Fruit fly (Drosophila melanogaster) Kc167 (cell line): ENCODE results near the gene Wdr62.

ENCODE experiments used
- Myc ChIP-seq: fragments of >200 bp; optimal IDR thresholded peaks from 2 replicates; lab custom pipeline; 2017; ENCODE audit warnings: missing external identifiers
- Sin3A ChIP-seq: fragments of >200 bp; optimal IDR thresholded peaks from 2 replicates; lab custom pipeline; 2018; ENCODE audit warnings: missing external identifiers
- h ChIP-seq: fragments of >200 bp; optimal IDR thresholded peaks from 3 replicates; lab custom pipeline; 2018; ENCODE audit warnings: missing external identifiers
- insv ChIP-seq: fragments of >200 bp; optimal IDR thresholded peaks from 3 replicates; lab custom pipeline; 2018; ENCODE audit warnings: missing external identifiers
- psq ChIP-seq: fragments of >200 bp; optimal IDR thresholded peaks from 2 replicates; lab custom pipeline; 2017; ENCODE audit warnings: missing external identifiers
- ttk ChIP-seq: sonication (Bioruptor generic); optimal IDR thresholded peaks from 2 replicates; lab custom pipeline; 2017; ENCODE audit warnings: missing external identifiers

Wdr62 gene

dm6 chr2L:1961932-1962496, 77.6 kb downstream of the Wdr62 start:
- no peak for TF ChIP-seq psq (lab: Kevin White, UChicago)
- no peak for TF ChIP-seq h
- no peak for TF ChIP-seq Myc (lab: Kevin White, UChicago)
- no peak for TF ChIP-seq Sin3A (lab: Kevin White, UChicago)
- no peak for TF ChIP-seq insv
- no peak for TF ChIP-seq ttk

dm6 chr2L:1967301-1967700, 82.9 kb downstream of the Wdr62 start:
- TF ChIP-seq h = no peak
- no peak for TF ChIP-seq Myc (lab: Kevin White, UChicago)
- TF ChIP-seq Sin3A (lab: Kevin White, UChicago) = no peak
- no peak for TF ChIP-seq ttk
- no peak for TF ChIP-seq psq (lab: Kevin White, UChicago)
- TF ChIP-seq insv = no peak

- TF ChIP-seq h (no peak), Myc (lab: Kevin White, UChicago) (no peak), ttk (no peak), psq (lab: Kevin White, UChicago) (no peak), Sin3A (lab: Kevin White, UChicago) (no peak), insv (no peak)
Measured at dm6 chr2L:1967861-1968260, 83.4 kb downstream of the Wdr62 start.

- no peak for TF ChIP-seq h
- TF ChIP-seq Sin3A (lab: Kevin White, UChicago) = no peak
- no peak for TF ChIP-seq Myc (lab: Kevin White, UChicago)
- TF ChIP-seq ttk = no peak
- TF ChIP-seq psq (lab: Kevin White, UChicago) = no peak
- no peak for TF ChIP-seq insv
Measured at dm6 chr2L:1970312-1970929, 86.0 kb downstream of the Wdr62 start, which contains the start of gene erm. Gene erm, minus strand, starts transcription at chr2L:1970362.

dm6 chr2L:1972450-1973119, 88.2 kb downstream of the Wdr62 start:
- no peak for TF ChIP-seq psq (lab: Kevin White, UChicago)
- TF ChIP-seq insv = no peak
- no peak for TF ChIP-seq ttk
- TF ChIP-seq Sin3A (lab: Kevin White, UChicago) = no peak
- no peak for TF ChIP-seq Myc (lab: Kevin White, UChicago)
- no peak for TF ChIP-seq h

- TF ChIP-seq Sin3A (lab: Kevin White, UChicago) (no peak), Myc (lab: Kevin White, UChicago) (no peak), ttk (no peak), insv (no peak), psq (lab: Kevin White, UChicago) (no peak), h (no peak)
Measured at dm6 chr2L:1973957-1974356, 89.5 kb downstream of the Wdr62 start, which contains the start of gene Der-1. Gene Der-1, plus strand, starts transcription at chr2L:1973957.

dm6 chr2L:1975473-1975872, 91.1 kb downstream of the Wdr62 start:
- no peak for TF ChIP-seq insv
- TF ChIP-seq ttk = no peak
- TF ChIP-seq Sin3A (lab: Kevin White, UChicago) = no peak
- TF ChIP-seq Myc (lab: Kevin White, UChicago) = no peak
- TF ChIP-seq psq (lab: Kevin White, UChicago) = no peak
- no peak for TF ChIP-seq h

dm6 chr2L:1979196-1979818, 94.9 kb downstream of the Wdr62 start:
- TF ChIP-seq psq (lab: Kevin White, UChicago) = no peak
- TF ChIP-seq Myc (lab: Kevin White, UChicago) = no peak
- TF ChIP-seq Sin3A (lab: Kevin White, UChicago) = no peak
- TF ChIP-seq insv = no peak

- no peak for TF ChIP-seq Myc (lab: Kevin White, UChicago)
- no peak for TF ChIP-seq Sin3A (lab: Kevin White, UChicago)
- no peak for TF ChIP-seq psq (lab: Kevin White, UChicago)
- no peak for TF ChIP-seq insv
- TF ChIP-seq ttk = no peak
- TF ChIP-seq h = no peak
Measured at dm6 chr2L:1980708-1981339, 96.4 kb downstream of the Wdr62 start, which contains the start of the genes CG15356 and CG15362. Gene CG15356, minus strand, starts transcription at chr2L:1980755. Gene CG15362, plus strand, starts transcription at chr2L:1981176.

- TF ChIP-seq h (no peak), Myc (lab: Kevin White, UChicago) (no peak), ttk (no peak), insv (no peak), Sin3A (lab: Kevin White, UChicago) (no peak)
Measured at dm6 chr2L:1981726-1982367, 97.4 kb downstream of the Wdr62 start, which contains the start of gene CG7289. Gene CG7289, plus strand, starts transcription at chr2L:1982217.
